Worm (Caenorhabditis elegans) whole organism, midembryonic: ENCODE results near the gene T02D1.4.

Experiments used
- T22C8.4 ChIP-seq: fragments of 200-800 bp; sonication (Bioruptor generic); IDR thresholded peaks from 2 replicates; pipeline ENCODE4 v1.3.6; 2022; ENCODE audit warnings: missing genetic modification characterization, missing compliant biosample characterization
- cog-1 ChIP-seq: sonication (generic microtip); optimal IDR thresholded peaks from 2 replicates; lab custom pipeline; 2016; ENCODE audit warnings: missing genetic modification characterization, missing compliant biosample characterization
- flt-1 ChIP-seq: fragments of 200-800 bp; sonication (Bioruptor generic); IDR thresholded peaks from 2 replicates; pipeline ENCODE4 v1.3.6; 2022; ENCODE audit warnings: missing genetic modification characterization, missing compliant biosample characterization
- klf-2 ChIP-seq: fragments of 200-800 bp; sonication (Bioruptor generic); conservative IDR thresholded peaks from 2 replicates; pipeline ENCODE4 v1.3.6; 2022; ENCODE audit warnings: missing genetic modification reagents, missing genetic modification characterization, missing compliant biosample characterization
- med-1 ChIP-seq: sonication (generic microtip); optimal IDR thresholded peaks from 2 replicates; lab custom pipeline; 2017; ENCODE audit warnings: missing genetic modification characterization, mild to moderate bottlenecking, missing compliant biosample characterization, antibody characterized with exemption, missing genetic modification reagents; ENCODE audit not compliant: insufficient read depth
- ref-1 ChIP-seq: fragments of 200-800 bp; sonication (Bioruptor generic); conservative IDR thresholded peaks from 2 replicates; pipeline ENCODE4 v1.3.6; 2022; ENCODE audit warnings: missing genetic modification reagents, missing genetic modification characterization, missing compliant biosample characterization
- tab-1 ChIP-seq: fragments of 200-800 bp; sonication (Bioruptor generic); IDR thresholded peaks from 2 replicates; pipeline ENCODE4 v1.3.6; 2022; ENCODE audit warnings: missing genetic modification characterization, missing compliant biosample characterization
- ztf-23 ChIP-seq: fragments of 200-800 bp; sonication (Bioruptor generic); IDR thresholded peaks from 2 replicates; pipeline ENCODE4 v1.3.6; 2022; ENCODE audit warnings: missing genetic modification reagents, missing genetic modification characterization, missing compliant biosample characterization
- ztf-29 ChIP-seq: fragments of 200-800 bp; sonication (Bioruptor generic); IDR thresholded peaks from 2 replicates; pipeline ENCODE4 v1.3.6; 2022; ENCODE audit warnings: missing genetic modification reagents, missing genetic modification characterization, missing compliant biosample characterization

ce11 chrIV:17426970-17427369 is 27.4 kb downstream of the T02D1.4 start:
- no peak for TF ChIP-seq med-1 (GFP tag; lab: Kevin White, UChicago)
- no peak for TF ChIP-seq ref-1 (GFP tag; lab: Robert Waterston, UW)
- TF ChIP-seq ztf-23: no peak
- no peak for TF ChIP-seq cog-1 (tag; lab: Kevin White, UChicago)
- no peak for TF ChIP-seq flt-1 (GFP tag; lab: Robert Waterston, UW)
- no peak for TF ChIP-seq klf-2
- TF ChIP-seq ztf-29 (GFP tag; lab: Robert Waterston, UW): no peak
- TF ChIP-seq T22C8.4 (GFP tag; lab: Robert Waterston, UW): no peak
- TF ChIP-seq tab-1: no peak
